In the genomic region with DNA sequence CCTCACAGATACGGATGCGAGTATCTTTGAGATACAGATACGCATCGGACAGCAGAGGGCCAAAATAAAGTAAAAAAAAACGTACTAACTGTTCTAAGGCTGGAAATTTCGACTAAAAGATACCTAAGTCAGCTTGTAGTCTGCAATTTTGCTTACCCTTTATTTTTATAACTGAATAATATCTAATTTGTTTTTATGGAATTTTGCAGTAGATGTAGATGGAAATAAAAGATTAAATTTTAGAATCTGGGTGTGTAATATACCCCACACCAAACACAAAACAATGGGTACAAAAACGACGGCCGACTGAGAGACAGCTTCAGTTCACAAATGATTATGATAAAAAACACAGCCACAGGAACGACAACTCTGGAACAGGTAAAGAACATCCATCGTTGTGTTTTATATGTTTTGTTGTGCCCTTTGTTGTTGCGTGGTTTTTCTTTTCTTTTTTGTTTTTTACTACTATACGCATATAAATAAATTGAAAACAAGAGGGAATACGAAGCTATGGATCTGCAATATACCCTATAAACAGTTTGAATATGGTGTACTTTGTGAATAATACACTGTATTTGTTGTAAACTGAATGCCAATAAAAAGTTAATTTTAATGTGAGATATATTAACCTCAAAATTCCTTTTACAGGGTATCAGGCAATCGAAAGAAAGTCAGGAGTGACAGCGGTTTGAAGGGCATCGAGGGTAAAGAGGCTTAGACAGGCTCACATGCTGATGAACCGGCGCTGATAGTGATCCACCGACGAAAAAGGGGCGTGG, we compare ENCODE assay signal across 1 fruit fly cellular context.
A peak's percentile ranks its signal among the peaks of the same experiment; 100 is the strongest.
TF ChIP-seq lines count a peak whose summit lies in the region.

No protein-coding gene starts in this region.

TF ChIP-seq in whole organism, embryonic, 481 proteins besides CTCF, POLR2A, EP300 and RAD21 (continued from another document):
- no peak for TF ChIP-seq disco-r (GFP tag; optimal IDR thresholded peaks at IDR 0.05; lab: Kevin White, UChicago)
- no peak for TF ChIP-seq gro (GFP tag; optimal IDR thresholded peaks at IDR 0.05; lab: Kevin White, UChicago)
- peak in 1 of 2 experiments; percentile 69 for TF ChIP-seq bsh (GFP tag; optimal IDR thresholded peaks at IDR 0.05; lab: Kevin White, UChicago)
- no peak for TF ChIP-seq CG8089 (GFP tag; optimal IDR thresholded peaks at IDR 0.05; lab: Kevin White, UChicago)
- TF ChIP-seq tna (GFP tag; IDR thresholded peaks at IDR 0.05; lab: Robert Waterston, UW; ENCODE audit: partially characterized antibody), result no peak
- TF ChIP-seq CG17359 (tag; optimal IDR thresholded peaks at IDR 0.05; lab: Kevin White, UChicago), result peak; percentile 23
- no peak for TF ChIP-seq CG11398 (GFP tag; optimal IDR thresholded peaks at IDR 0.05; lab: Kevin White, UChicago)
- TF ChIP-seq tgo (GFP tag; IDR thresholded peaks at IDR 0.05; lab: Robert Waterston, UW), result peak; percentile 52; the same call in 2 of the 3 replicates
- TF ChIP-seq gcm (GFP tag; optimal IDR thresholded peaks at IDR 0.05; lab: Kevin White, UChicago), result peak; percentile 4
- TF ChIP-seq Blimp-1 (GFP tag; optimal IDR thresholded peaks at IDR 0.05; lab: Kevin White, UChicago), result peak; percentile 42
- peak; percentile 70 for TF ChIP-seq ara (GFP tag; IDR thresholded peaks at IDR 0.05; lab: Robert Waterston, UW)
- TF ChIP-seq inv (GFP tag; IDR thresholded peaks at IDR 0.05; lab: Robert Waterston, UW; ENCODE audit: partially characterized antibody), result no peak
- TF ChIP-seq CG8944 (GFP tag; optimal IDR thresholded peaks at IDR 0.05; lab: Kevin White, UChicago), result peak; percentile 6
- TF ChIP-seq CG12769 (tag; optimal IDR thresholded peaks at IDR 0.05; lab: Kevin White, UChicago), result no peak
- peak; percentile 74 for TF ChIP-seq D19A (tag; optimal IDR thresholded peaks at IDR 0.05; lab: Kevin White, UChicago)
- TF ChIP-seq Mad (GFP tag; optimal IDR thresholded peaks at IDR 0.05; lab: Kevin White, UChicago), result no peak
- TF ChIP-seq chn (GFP tag; optimal IDR thresholded peaks at IDR 0.05; lab: Kevin White, UChicago), result peak; percentile 31
- no peak for TF ChIP-seq BEAF-32 (GFP tag; optimal IDR thresholded peaks at IDR 0.05; lab: Kevin White, UChicago)
- TF ChIP-seq zf30C (GFP tag; optimal IDR thresholded peaks at IDR 0.05; lab: Kevin White, UChicago), result no peak
- TF ChIP-seq dysf (GFP tag; IDR thresholded peaks at IDR 0.05; lab: Robert Waterston, UW), result peak; percentile 60; the same call in 2 of the 3 replicates
- TF ChIP-seq CG6765 (GFP tag; optimal IDR thresholded peaks at IDR 0.05; lab: Kevin White, UChicago), result no peak
- TF ChIP-seq CG1233 (GFP tag; optimal IDR thresholded peaks at IDR 0.05; lab: Kevin White, UChicago), result no peak
- no peak for TF ChIP-seq br (optimal IDR thresholded peaks at IDR 0.05; lab: Kevin White, UChicago)
- TF ChIP-seq hb (GFP tag; IDR thresholded peaks at IDR 0.05; lab: Robert Waterston, UW; ENCODE audit: partially characterized antibody), result no peak
- no peak for TF ChIP-seq zen2 (GFP tag; IDR thresholded peaks at IDR 0.05; lab: Robert Waterston, UW; ENCODE audit: partially characterized antibody)
- no peak for TF ChIP-seq nerfin-2 (GFP tag; IDR thresholded peaks at IDR 0.05; lab: Robert Waterston, UW; ENCODE audit: partially characterized antibody)
- TF ChIP-seq al (GFP tag; IDR thresholded peaks at IDR 0.05; lab: Robert Waterston, UW), result no peak
- TF ChIP-seq unpg (GFP tag; optimal IDR thresholded peaks at IDR 0.05; lab: Kevin White, UChicago), result peak; percentile 53
- TF ChIP-seq CG31388 (GFP tag; optimal IDR thresholded peaks at IDR 0.05; lab: Kevin White, UChicago), result no peak
- no peak for TF ChIP-seq trh (GFP tag; optimal IDR thresholded peaks at IDR 0.05; lab: Kevin White, UChicago)
- TF ChIP-seq pho (GFP tag; optimal IDR thresholded peaks at IDR 0.05; lab: Kevin White, UChicago), result no peak
- no peak; the same call in 1 of the 2 replicates for TF ChIP-seq ro (GFP tag; IDR thresholded peaks at IDR 0.05; lab: Robert Waterston, UW)
- no peak for TF ChIP-seq CG14860 (GFP tag; IDR thresholded peaks at IDR 0.05; lab: Robert Waterston, UW; ENCODE audit: partially characterized antibody)
- TF ChIP-seq E2f1 (GFP tag; IDR thresholded peaks at IDR 0.05; lab: Robert Waterston, UW), result peak; percentile 23; the same call in 1 of the 2 replicates
- no peak for TF ChIP-seq Hr39 (optimal IDR thresholded peaks at IDR 0.05; lab: Kevin White, UChicago)
- no peak for TF ChIP-seq CG17186 (GFP tag; optimal IDR thresholded peaks at IDR 0.05; lab: Kevin White, UChicago)
- TF ChIP-seq Sox102F (GFP tag; optimal IDR thresholded peaks at IDR 0.05; lab: Kevin White, UChicago), result peak; percentile 32
- TF ChIP-seq row (GFP tag; IDR thresholded peaks at IDR 0.05; lab: Robert Waterston, UW), result peak; percentile 65
- 0 out of 2 replicates have a peak, but pooled peaks have one; percentile 21 for TF ChIP-seq CG11085 (GFP tag; IDR thresholded peaks at IDR 0.05; lab: Robert Waterston, UW)
- TF ChIP-seq sd (tag; optimal IDR thresholded peaks at IDR 0.05; lab: Kevin White, UChicago), result no peak
- peak; percentile 22 for TF ChIP-seq Atf3 (GFP tag; optimal IDR thresholded peaks at IDR 0.05; lab: Kevin White, UChicago)
- TF ChIP-seq chm (GFP tag; IDR thresholded peaks at IDR 0.05; lab: Robert Waterston, UW), result peak; percentile 51; the same call in 1 of the 2 replicates
- TF ChIP-seq sim (GFP tag; IDR thresholded peaks at IDR 0.05; lab: Robert Waterston, UW), result no peak
- TF ChIP-seq Bdp1 (GFP tag; optimal IDR thresholded peaks at IDR 0.05; lab: Kevin White, UChicago), result no peak
- TF ChIP-seq CG10431 (GFP tag; optimal IDR thresholded peaks at IDR 0.05; lab: Kevin White, UChicago), result no peak
- no peak for TF ChIP-seq Nf-YC (tag; optimal IDR thresholded peaks at IDR 0.05; lab: Kevin White, UChicago)
- TF ChIP-seq pum (GFP tag; optimal IDR thresholded peaks at IDR 0.05; lab: Kevin White, UChicago), result peak; percentile 53
- no peak for TF ChIP-seq CG31365 (tag; optimal IDR thresholded peaks at IDR 0.05; lab: Kevin White, UChicago)
- no peak for TF ChIP-seq CG8281 (tag; optimal IDR thresholded peaks at IDR 0.05; lab: Kevin White, UChicago)
- TF ChIP-seq insv (GFP tag; optimal IDR thresholded peaks at IDR 0.05; lab: Kevin White, UChicago), result no peak
- peak; percentile 55 for TF ChIP-seq Ada2b (GFP tag; IDR thresholded peaks at IDR 0.05; lab: Robert Waterston, UW)
- peak; percentile 26; the same call in 1 of the 2 replicates for TF ChIP-seq Rx (GFP tag; IDR thresholded peaks at IDR 0.05; lab: Robert Waterston, UW)
- no peak for TF ChIP-seq ham (GFP tag; IDR thresholded peaks at IDR 0.05; lab: Robert Waterston, UW)
- peak; percentile 75 for TF ChIP-seq CG14710 (tag; optimal IDR thresholded peaks at IDR 0.05; lab: Kevin White, UChicago)
- peak; percentile 34 for TF ChIP-seq onecut (GFP tag; IDR thresholded peaks at IDR 0.05; lab: Robert Waterston, UW)
- TF ChIP-seq kah (GFP tag; optimal IDR thresholded peaks at IDR 0.05; lab: Kevin White, UChicago), result no peak
- no peak for TF ChIP-seq HHEX (GFP tag; optimal IDR thresholded peaks at IDR 0.05; lab: Kevin White, UChicago)
- TF ChIP-seq CG12942 (GFP tag; optimal IDR thresholded peaks at IDR 0.05; lab: Kevin White, UChicago), result no peak
